Fruit fly (Drosophila melanogaster): Measurements from ENCODE around the gene Arl4.

DNA sequence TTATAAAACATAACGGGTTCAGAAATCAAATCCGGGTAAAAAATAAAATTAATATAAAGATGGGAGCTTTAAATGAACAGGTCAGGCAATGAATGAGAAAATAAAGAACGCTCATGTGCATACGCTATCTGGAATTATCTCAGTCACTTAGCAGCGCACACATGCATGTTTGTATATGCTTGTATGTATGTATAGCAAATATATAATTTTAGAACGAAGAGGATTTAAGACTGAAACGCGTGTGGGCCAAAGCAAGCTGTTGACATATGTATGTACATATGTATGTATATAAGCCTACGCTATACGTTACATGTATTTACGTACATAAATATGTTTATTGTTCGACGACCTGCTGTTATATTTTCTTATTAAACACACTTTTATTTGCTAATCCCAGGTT is 46.6 kb upstream of the Arl4 start:
- TF ChIP-seq Myc (optimal IDR thresholded peaks at IDR 0.05) (no peak), Sin3A (optimal IDR thresholded peaks at IDR 0.05) (no peak)
